Worm (Caenorhabditis elegans) whole organism, L1 larva: ENCODE data around the gene Y38H8A.1.

Experiments used
- aha-1 ChIP-seq: fragments of 150-350 bp; optimal IDR thresholded peaks from 2 replicates; lab custom pipeline; 2014; ENCODE audit warnings: missing biosample characterization, missing genetic modification characterization
- aly-2 ChIP-seq: fragments of 150-350 bp; optimal IDR thresholded peaks from 2 replicates; lab custom pipeline; 2014; ENCODE audit warnings: missing biosample characterization, missing genetic modification characterization
- fkh-10 ChIP-seq: sonication (generic microtip); optimal IDR thresholded peaks from 2 replicates; lab custom pipeline; 2017; ENCODE audit warnings: missing biosample characterization, missing genetic modification reagents, missing genetic modification characterization
- hlh-17 ChIP-seq: fragments of 200-800 bp; sonication (Bioruptor generic); optimal IDR thresholded peaks from 2 replicates; lab custom pipeline; 2018; ENCODE audit warnings: missing genetic modification characterization, mild to moderate bottlenecking, missing compliant biosample characterization, moderate library complexity, borderline replicate concordance
- lin-14 ChIP-seq: fragments of 200-800 bp; sonication (Bioruptor generic); optimal IDR thresholded peaks from 2 replicates; lab custom pipeline; 2018; ENCODE audit warnings: mild to moderate bottlenecking, missing genetic modification characterization, moderate library complexity, missing compliant biosample characterization
- nhr-12 ChIP-seq: sonication (generic microtip); optimal IDR thresholded peaks from 2 replicates; lab custom pipeline; 2017; ENCODE audit warnings: missing biosample characterization, missing genetic modification characterization
- nhr-237 ChIP-seq: fragments of 150-350 bp; optimal IDR thresholded peaks from 2 replicates; lab custom pipeline; 2014; ENCODE audit warnings: missing biosample characterization, missing genetic modification characterization
- nhr-28 ChIP-seq: fragments of 150-350 bp; optimal IDR thresholded peaks from 2 replicates; lab custom pipeline; 2014; ENCODE audit warnings: missing biosample characterization, missing genetic modification characterization
- sox-4 ChIP-seq: sonication (generic microtip); optimal IDR thresholded peaks from 2 replicates; lab custom pipeline; 2016; ENCODE audit warnings: missing genetic modification characterization, missing compliant biosample characterization
- sup-37 ChIP-seq: fragments of 200-800 bp; sonication (Bioruptor generic); optimal IDR thresholded peaks from 2 replicates; lab custom pipeline; 2018; ENCODE audit warnings: mild to moderate bottlenecking, missing genetic modification characterization, missing compliant biosample characterization
- vab-15 ChIP-seq: sonication (generic microtip); optimal IDR thresholded peaks from 2 replicates; lab custom pipeline; 2017; ENCODE audit warnings: missing genotype, mild to moderate bottlenecking, missing genetic modification characterization, missing compliant biosample characterization
- zag-1 ChIP-seq: fragments of 150-350 bp; optimal IDR thresholded peaks from 2 replicates; lab custom pipeline; 2014; ENCODE audit warnings: missing biosample characterization, missing genetic modification characterization

ce11 chrIV:13454698-13455097, 27.9 kb upstream of the Y38H8A.1 start, which contains the start of gene uso-1:
- no peak for TF ChIP-seq sox-4 (tag; lab: Kevin White, UChicago)
- TF ChIP-seq sup-37 (GFP tag; lab: Kevin White, UChicago), result no peak
- no peak for TF ChIP-seq vab-15 (tag; lab: Kevin White, UChicago)
- no peak for TF ChIP-seq nhr-12 (tag; lab: Kevin White, UChicago)
- no peak for TF ChIP-seq hlh-17 (GFP tag; lab: Kevin White, UChicago)
- TF ChIP-seq fkh-10, result no peak
- TF ChIP-seq nhr-237 (tag; lab: Kevin White, UChicago), result no peak
- no peak for TF ChIP-seq aly-2 (tag; lab: Kevin White, UChicago)
- no peak for TF ChIP-seq lin-14 (GFP tag; lab: Kevin White, UChicago)
- TF ChIP-seq aha-1 (tag; lab: Kevin White, UChicago), result no peak
- TF ChIP-seq nhr-28 (tag; lab: Kevin White, UChicago), result no peak
- no peak for TF ChIP-seq zag-1
